Worm (Caenorhabditis elegans) whole organism, midembryonic: ENCODE measurements around the gene F32H5.3.

Experiments used
- T22C8.4 ChIP-seq: fragments of 200-800 bp; sonication (Bioruptor generic); IDR thresholded peaks from 2 replicates; pipeline ENCODE4 v1.3.6; 2022; ENCODE audit warnings: missing genetic modification characterization, missing compliant biosample characterization
- cog-1 ChIP-seq: sonication (generic microtip); optimal IDR thresholded peaks from 2 replicates; lab custom pipeline; 2016; ENCODE audit warnings: missing genetic modification characterization, missing compliant biosample characterization
- flt-1 ChIP-seq: fragments of 200-800 bp; sonication (Bioruptor generic); IDR thresholded peaks from 2 replicates; pipeline ENCODE4 v1.3.6; 2022; ENCODE audit warnings: missing genetic modification characterization, missing compliant biosample characterization
- klf-2 ChIP-seq: fragments of 200-800 bp; sonication (Bioruptor generic); conservative IDR thresholded peaks from 2 replicates; pipeline ENCODE4 v1.3.6; 2022; ENCODE audit warnings: missing genetic modification reagents, missing genetic modification characterization, missing compliant biosample characterization
- med-1 ChIP-seq: sonication (generic microtip); optimal IDR thresholded peaks from 2 replicates; lab custom pipeline; 2017; ENCODE audit warnings: missing genetic modification characterization, mild to moderate bottlenecking, missing compliant biosample characterization, antibody characterized with exemption, missing genetic modification reagents; ENCODE audit not compliant: insufficient read depth
- ref-1 ChIP-seq: fragments of 200-800 bp; sonication (Bioruptor generic); conservative IDR thresholded peaks from 2 replicates; pipeline ENCODE4 v1.3.6; 2022; ENCODE audit warnings: missing genetic modification reagents, missing genetic modification characterization, missing compliant biosample characterization
- tab-1 ChIP-seq: fragments of 200-800 bp; sonication (Bioruptor generic); IDR thresholded peaks from 2 replicates; pipeline ENCODE4 v1.3.6; 2022; ENCODE audit warnings: missing genetic modification characterization, missing compliant biosample characterization
- ztf-23 ChIP-seq: fragments of 200-800 bp; sonication (Bioruptor generic); IDR thresholded peaks from 2 replicates; pipeline ENCODE4 v1.3.6; 2022; ENCODE audit warnings: missing genetic modification reagents, missing genetic modification characterization, missing compliant biosample characterization
- ztf-29 ChIP-seq: fragments of 200-800 bp; sonication (Bioruptor generic); IDR thresholded peaks from 2 replicates; pipeline ENCODE4 v1.3.6; 2022; ENCODE audit warnings: missing genetic modification reagents, missing genetic modification characterization, missing compliant biosample characterization

DNA sequence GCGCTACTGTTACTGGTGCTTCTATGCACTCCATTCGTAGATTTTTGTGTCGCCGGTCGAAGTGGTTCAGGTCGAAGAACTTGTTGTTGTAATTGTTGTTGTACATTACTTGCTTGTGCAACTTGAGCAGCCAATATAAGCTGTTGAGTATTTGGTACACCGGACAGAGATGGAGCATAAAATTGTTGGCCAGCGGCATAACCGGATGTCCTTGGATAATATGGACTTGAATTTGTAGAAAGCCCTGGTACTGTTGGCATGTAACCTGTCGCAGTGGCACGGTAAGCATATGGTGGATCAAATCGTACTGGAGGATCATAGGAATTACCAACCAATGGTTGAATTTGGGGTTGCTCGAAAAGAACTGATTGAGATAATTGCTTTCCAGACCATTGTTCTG, 29.8 kb downstream of the F32H5.3 start:
- TF ChIP-seq T22C8.4 (GFP tag; lab: Robert Waterston, UW) (no peak), flt-1 (GFP tag; lab: Robert Waterston, UW) (no peak), ztf-23 (GFP tag; lab: Robert Waterston, UW) (no peak), ztf-29 (GFP tag; lab: Robert Waterston, UW) (no peak), klf-2 (GFP tag; lab: Robert Waterston, UW) (no peak), cog-1 (tag; lab: Kevin White, UChicago) (no peak), med-1 (GFP tag; lab: Kevin White, UChicago) (no peak), tab-1 (GFP tag; lab: Robert Waterston, UW) (no peak), ref-1 (GFP tag; lab: Robert Waterston, UW) (no peak)
